Fruit fly (Drosophila melanogaster) whole organism, embryonic: Measurements from ENCODE around the gene wrd.
A peak's percentile ranks its signal among the peaks of the same experiment; 100 is the strongest.

ENCODE experiments used
- Blimp-1 ChIP-seq: fragments of 200-800 bp; sonication (Bioruptor generic); optimal IDR thresholded peaks from 3 replicates; lab custom pipeline; 2018; ENCODE audit warnings: missing biosample characterization, missing genetic modification characterization, mild to moderate bottlenecking, moderate library complexity, missing genetic modification reagents
- CG2120 ChIP-seq: fragments of 200-800 bp; sonication (Bioruptor generic); optimal IDR thresholded peaks from 3 replicates; lab custom pipeline; 2016; ENCODE audit warnings: missing biosample characterization, missing genetic modification characterization
- CG31224 ChIP-seq: fragments of 200-800 bp; sonication (Bioruptor generic); IDR thresholded peaks from 2 replicates; pipeline ENCODE4 v1.3.6; 2022; ENCODE audit warnings: missing biosample characterization, missing genetic modification characterization
- CG5245 ChIP-seq: fragments of 200-800 bp; sonication (Bioruptor generic); optimal IDR thresholded peaks from 3 replicates; lab custom pipeline; 2016; ENCODE audit warnings: missing biosample characterization, missing genetic modification characterization
- Dref ChIP-seq: fragments of 200-800 bp; sonication (Bioruptor generic); IDR thresholded peaks from 2 replicates; pipeline ENCODE4 v1.3.6; 2022; ENCODE audit warnings: missing biosample characterization, missing genetic modification characterization
- Sox100B ChIP-seq: fragments of 200-800 bp; sonication (Bioruptor generic); optimal IDR thresholded peaks from 3 replicates; lab custom pipeline; 2018; ENCODE audit warnings: missing biosample characterization, mild to moderate bottlenecking, missing genetic modification characterization
- caup ChIP-seq: fragments of 200-800 bp; sonication (Bioruptor generic); optimal IDR thresholded peaks from 3 replicates; lab custom pipeline; 2017; ENCODE audit warnings: missing biosample characterization, mild to moderate bottlenecking, missing genetic modification characterization, moderate library complexity; ENCODE audit not compliant: severe bottlenecking
- ken ChIP-seq: fragments of 200-800 bp; sonication (Bioruptor generic); IDR thresholded peaks from 3 replicates; pipeline ENCODE4 v1.3.6; 2022; ENCODE audit warnings: missing biosample characterization, missing genetic modification characterization
- nom ChIP-seq: fragments of 200-800 bp; sonication (Bioruptor generic); optimal IDR thresholded peaks from 2 replicates; lab custom pipeline; 2017; ENCODE audit warnings: missing biosample characterization, missing genetic modification characterization, mild to moderate bottlenecking, moderate library complexity, missing genetic modification reagents
- sqz ChIP-seq: fragments of 200-800 bp; sonication (Bioruptor generic); optimal IDR thresholded peaks from 3 replicates; lab custom pipeline; 2018; ENCODE audit warnings: missing biosample characterization, mild to moderate bottlenecking, missing genetic modification characterization
- ttk ChIP-seq: fragments of 200-800 bp; sonication (Bioruptor generic); IDR thresholded peaks from 2 replicates; pipeline ENCODE4 v2.1.2; 2022; ENCODE audit warnings: missing biosample characterization, missing genetic modification characterization
- wdn ChIP-seq: fragments of 200-800 bp; sonication (Bioruptor generic); IDR thresholded peaks from 2 replicates; pipeline ENCODE4 v1.3.6; 2022; ENCODE audit warnings: missing biosample characterization, missing genetic modification characterization

DNA sequence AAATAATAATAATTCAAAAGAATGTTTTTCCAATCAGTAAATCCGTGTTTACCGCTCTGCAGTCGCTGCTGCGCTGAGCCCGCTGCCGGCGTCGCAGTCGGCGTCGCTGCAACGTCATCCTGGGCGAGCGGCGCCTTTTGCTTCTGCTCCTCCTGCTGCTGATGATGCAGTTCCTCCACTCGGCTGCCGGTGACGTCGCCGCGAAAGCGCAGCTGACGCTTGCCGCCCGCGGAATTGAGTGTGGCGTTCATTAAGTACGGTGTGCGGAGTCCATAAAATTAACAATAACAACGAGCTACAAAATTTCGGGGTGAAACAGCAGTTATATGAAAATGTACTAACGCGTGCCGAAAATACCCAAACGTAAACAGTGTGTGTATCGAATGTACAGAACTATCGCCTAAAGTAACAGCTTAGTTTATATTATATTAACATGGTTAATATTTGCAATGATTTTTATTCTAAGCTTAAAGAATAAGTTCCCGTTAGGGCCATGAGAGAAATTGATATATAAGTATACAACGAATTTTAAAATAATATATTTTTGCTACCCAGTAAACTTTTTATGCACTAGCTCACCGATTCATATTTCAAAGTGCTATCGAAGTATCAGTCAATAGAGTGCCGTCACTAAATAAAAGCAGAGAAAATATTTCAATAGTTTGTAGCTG lies 3.4 kb upstream of the wrd start, which contains the start of the genes CG7218 and Cbp20:
- TF ChIP-seq caup (GFP tag; lab: Kevin White, UChicago): peak; percentile 63
- TF ChIP-seq wdn (GFP tag; lab: Robert Waterston, UW): peak; percentile 64; the same call in 1 of the 2 replicates
- peak; percentile 35 for TF ChIP-seq Sox100B (GFP tag; lab: Kevin White, UChicago)
- no peak for TF ChIP-seq sqz (GFP tag; lab: Kevin White, UChicago)
- TF ChIP-seq CG5245: peak; percentile 55
- TF ChIP-seq Blimp-1: peak; percentile 54
- TF ChIP-seq CG2120 (GFP tag; lab: Kevin White, UChicago): peak; percentile 90
- peak; percentile 65 for TF ChIP-seq CG31224 (GFP tag; lab: Robert Waterston, UW)
- TF ChIP-seq Dref (GFP tag; lab: Robert Waterston, UW): peak; percentile 62
- TF ChIP-seq ken: peak; percentile 84
- TF ChIP-seq ttk (GFP tag; lab: Robert Waterston, UW): peak; percentile 59; the same call in 1 of the 2 replicates
- no peak for TF ChIP-seq nom
